Worm (Caenorhabditis elegans): ENCODE measurements around the gene mpst-2.
"Not testable (repeated sequence)": the region's sequence is repeated elsewhere in the genome, so short reads cannot be mapped to it uniquely, and the experiment has no call there.

mpst-2 gene

DNA sequence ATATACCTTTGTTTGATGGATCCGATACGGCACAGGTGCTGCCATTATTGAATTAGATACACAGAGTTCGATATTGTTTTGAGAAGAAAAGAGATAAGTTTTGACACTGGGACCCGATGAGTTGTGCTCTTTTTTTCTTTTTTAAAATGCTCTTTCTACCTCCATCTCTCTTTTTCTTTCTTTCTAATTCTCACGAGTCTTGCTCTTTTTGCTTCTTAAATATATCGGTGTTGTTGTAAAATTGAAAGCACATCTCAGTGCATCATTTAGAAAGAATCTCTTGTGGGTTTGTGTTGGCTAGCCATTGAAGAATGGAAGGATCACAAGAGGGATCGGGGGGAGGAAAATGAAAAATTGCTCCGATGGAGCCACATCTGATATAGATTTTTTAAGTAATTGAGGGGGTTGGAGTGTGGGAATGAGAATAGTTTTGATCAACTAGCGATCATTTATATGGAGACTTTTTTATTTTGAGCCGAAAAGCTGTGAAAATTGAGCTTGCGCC lies 16.1 kb upstream of the mpst-2 start, which contains the start of gene H12D21.9:
H12D21.9 (minus strand) TSS at position 148 of the 505 bp plus-strand sequence.
- no peak for TF ChIP-seq klf-2 (GFP tag; conservative IDR thresholded peaks at IDR 0.05)
- no peak for TF ChIP-seq ztf-23 (GFP tag; IDR thresholded peaks at IDR 0.05)
- TF ChIP-seq ref-1 (GFP tag; conservative IDR thresholded peaks at IDR 0.05) = no peak
- no peak for TF ChIP-seq ztf-29 (GFP tag; IDR thresholded peaks at IDR 0.05)
- TF ChIP-seq tab-1 (GFP tag; IDR thresholded peaks at IDR 0.05) = no peak
- no peak for TF ChIP-seq T22C8.4 (GFP tag; IDR thresholded peaks at IDR 0.05)
- no peak for TF ChIP-seq cog-1 (tag; optimal IDR thresholded peaks at IDR 0.05)

DNA sequence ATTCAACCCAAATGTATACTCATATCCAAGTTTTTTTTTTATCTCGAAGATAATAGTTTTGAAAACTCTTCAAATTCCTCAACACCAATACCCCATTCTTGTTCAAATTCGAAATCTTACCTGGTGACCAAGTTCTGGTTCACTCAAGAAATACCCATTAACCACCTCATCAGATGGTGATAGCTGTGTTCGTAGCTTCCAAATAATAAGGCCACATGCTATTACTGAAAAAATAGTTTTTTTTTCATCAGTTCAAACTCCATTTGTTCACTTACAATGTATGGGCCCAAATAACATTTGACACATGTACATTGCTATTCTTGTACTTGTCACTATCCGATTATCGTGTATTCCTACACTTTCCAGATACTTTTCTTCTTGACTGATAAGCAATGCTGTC lies 14.2 kb upstream of the mpst-2 start:
- TF ChIP-seq T22C8.4 (GFP tag; IDR thresholded peaks at IDR 0.05) (no peak), tab-1 (GFP tag; IDR thresholded peaks at IDR 0.05) (no peak), med-1 (GFP tag; optimal IDR thresholded peaks at IDR 0.05; ENCODE audit: insufficient read depth) (no peak), cog-1 (tag; optimal IDR thresholded peaks at IDR 0.05) (no peak), flt-1 (GFP tag; IDR thresholded peaks at IDR 0.05) (no peak), ref-1 (GFP tag; conservative IDR thresholded peaks at IDR 0.05) (no peak), ztf-29 (GFP tag; IDR thresholded peaks at IDR 0.05) (no peak), ztf-23 (GFP tag; IDR thresholded peaks at IDR 0.05) (no peak), klf-2 (GFP tag; conservative IDR thresholded peaks at IDR 0.05) (no peak)

- no peak for TF ChIP-seq cog-1 (tag; optimal IDR thresholded peaks at IDR 0.05)
- TF ChIP-seq T22C8.4 (GFP tag; IDR thresholded peaks at IDR 0.05) = no peak
- no peak for TF ChIP-seq tab-1 (GFP tag; IDR thresholded peaks at IDR 0.05)
- TF ChIP-seq ztf-29 (GFP tag; IDR thresholded peaks at IDR 0.05) = no peak
- TF ChIP-seq ref-1 (GFP tag; conservative IDR thresholded peaks at IDR 0.05) = no peak
- TF ChIP-seq klf-2 (GFP tag; conservative IDR thresholded peaks at IDR 0.05) = no peak
- no peak for TF ChIP-seq ztf-23 (GFP tag; IDR thresholded peaks at IDR 0.05)
Observed at ce11 chrV:14900905-14901304, 7.7 kb upstream of the mpst-2 start.

DNA sequence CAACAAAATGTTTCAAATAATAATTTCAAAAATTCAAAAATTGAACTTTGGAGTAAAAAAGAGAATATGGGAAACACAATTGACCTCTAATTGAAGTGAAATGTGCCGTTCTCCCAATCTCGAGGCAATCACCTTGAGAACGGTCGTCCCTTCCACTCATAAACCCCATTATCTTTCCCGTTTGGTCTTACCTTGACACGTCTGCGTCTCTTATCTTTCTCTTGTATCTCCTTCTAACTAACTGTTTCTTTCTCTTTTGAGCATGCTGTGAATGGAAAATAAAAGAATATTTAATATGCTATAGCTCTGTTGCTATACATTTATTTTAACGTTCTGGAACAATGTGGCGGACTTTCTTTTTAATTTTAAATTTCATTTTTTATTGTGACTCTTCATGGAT lies 6.3 kb upstream of the mpst-2 start, which contains the start of gene H12D21.10:
H12D21.10 (plus strand) TSS at position 260 of the 400 bp plus-strand sequence.
- TF ChIP-seq ztf-29 (GFP tag; IDR thresholded peaks at IDR 0.05) (no peak), cog-1 (tag; optimal IDR thresholded peaks at IDR 0.05) (no peak), klf-2 (GFP tag; conservative IDR thresholded peaks at IDR 0.05) (no peak), ref-1 (GFP tag; conservative IDR thresholded peaks at IDR 0.05) (no peak), flt-1 (GFP tag; IDR thresholded peaks at IDR 0.05) (no peak), ztf-23 (GFP tag; IDR thresholded peaks at IDR 0.05) (no peak)

DNA sequence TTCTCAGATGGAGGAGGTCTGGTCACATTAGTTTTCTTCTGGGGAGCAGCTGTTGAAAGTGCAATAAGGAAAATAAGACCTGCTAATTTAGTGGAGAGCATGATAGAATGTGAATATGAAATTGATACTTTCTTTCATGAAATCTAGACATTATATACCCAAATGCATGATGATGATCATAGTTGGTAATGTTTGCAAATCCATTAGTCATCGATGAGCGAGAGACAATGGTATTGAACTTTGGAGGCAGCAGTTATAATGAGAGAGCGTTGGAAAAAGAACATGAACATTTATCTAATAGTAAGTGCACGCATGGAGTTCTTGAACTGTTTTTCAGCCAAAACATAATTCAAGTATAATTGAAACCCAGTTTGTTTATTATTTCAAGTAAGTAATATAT lies 4.5 kb upstream of the mpst-2 start, which contains the start of gene H12D21.6:
H12D21.6 (minus strand) TSS at position 101 of the 400 bp plus-strand sequence.
- TF ChIP-seq tab-1 (GFP tag; IDR thresholded peaks at IDR 0.05) (no peak), cog-1 (tag; optimal IDR thresholded peaks at IDR 0.05) (no peak), ref-1 (GFP tag; conservative IDR thresholded peaks at IDR 0.05) (no peak), med-1 (GFP tag; optimal IDR thresholded peaks at IDR 0.05; ENCODE audit: insufficient read depth) (no peak), T22C8.4 (GFP tag; IDR thresholded peaks at IDR 0.05) (no peak), flt-1 (GFP tag; IDR thresholded peaks at IDR 0.05) (no peak), ztf-29 (GFP tag; IDR thresholded peaks at IDR 0.05) (no peak), ztf-23 (GFP tag; IDR thresholded peaks at IDR 0.05) (no peak), klf-2 (GFP tag; conservative IDR thresholded peaks at IDR 0.05) (no peak)

DNA sequence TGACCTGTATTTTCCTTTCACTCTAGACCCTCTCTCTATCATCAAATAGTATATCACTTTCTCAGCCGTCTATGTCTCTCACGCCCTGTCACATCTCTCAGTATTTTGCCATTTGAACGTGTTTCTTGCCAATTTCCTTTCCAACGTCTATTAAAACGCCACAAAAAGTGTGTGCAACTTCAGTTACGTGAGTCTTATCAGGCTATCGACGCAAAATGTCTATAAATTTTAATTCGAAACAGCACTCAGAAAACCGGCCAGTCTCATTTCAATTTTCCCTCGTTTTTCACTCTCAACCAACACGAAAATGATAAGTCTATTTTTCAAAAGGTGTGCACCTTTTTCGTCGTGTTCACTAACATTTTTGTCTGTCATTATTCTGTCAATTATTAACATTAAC lies 2.3 kb upstream of the mpst-2 start, which contains the start of gene mpst-3:
mpst-3 (plus strand) TSS at position 91 of the 400 bp plus-strand sequence.
- TF ChIP-seq klf-2 (GFP tag; conservative IDR thresholded peaks at IDR 0.05) (no peak), tab-1 (GFP tag; IDR thresholded peaks at IDR 0.05) (no peak), flt-1 (GFP tag; IDR thresholded peaks at IDR 0.05) (no peak), T22C8.4 (GFP tag; IDR thresholded peaks at IDR 0.05) (no peak), med-1 (GFP tag; optimal IDR thresholded peaks at IDR 0.05; ENCODE audit: insufficient read depth) (no peak), ztf-23 (GFP tag; IDR thresholded peaks at IDR 0.05) (no peak), cog-1 (tag; optimal IDR thresholded peaks at IDR 0.05) (no peak), ref-1 (GFP tag; conservative IDR thresholded peaks at IDR 0.05) (no peak)

ce11 chrV:14890782-14891181 lies 2.5 kb downstream of the mpst-2 start, which contains the start of gene nspa-2:
Gene nspa-2 (plus strand): TSS chrV:14891082.
- TF ChIP-seq ztf-23 (GFP tag; IDR thresholded peaks at IDR 0.05); T22C8.4 (GFP tag; IDR thresholded peaks at IDR 0.05); cog-1 (tag; optimal IDR thresholded peaks at IDR 0.05): not testable (repeated sequence)

DNA sequence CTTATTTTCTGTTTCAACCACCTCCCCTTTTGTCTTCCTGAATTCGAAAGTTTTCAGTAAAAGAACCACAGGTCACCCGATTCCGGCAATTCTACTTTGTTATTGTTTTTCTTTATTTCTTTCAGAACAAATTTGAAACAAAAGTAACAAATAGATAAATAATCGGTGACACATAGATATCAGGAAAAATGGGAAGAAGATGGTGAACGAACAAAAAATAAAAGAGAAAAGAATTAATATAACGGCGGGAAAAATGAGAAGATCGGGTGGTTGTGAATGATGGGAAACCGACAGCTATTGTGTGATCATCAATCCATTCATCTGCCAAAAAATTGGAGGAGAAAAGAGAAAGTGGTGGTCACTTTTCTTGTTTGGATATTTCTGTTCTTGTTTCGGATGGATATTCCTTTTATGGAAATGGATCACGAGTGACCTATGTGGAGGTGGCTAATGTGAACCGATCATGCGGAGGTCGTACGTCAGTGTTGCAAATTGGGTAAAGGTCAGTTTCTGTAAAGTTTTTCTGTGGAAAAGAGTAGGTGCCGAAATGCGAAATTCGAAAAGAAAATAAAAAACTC lies 15.9 kb downstream of the mpst-2 start:
- no peak for TF ChIP-seq tab-1 (GFP tag; IDR thresholded peaks at IDR 0.05)
- no peak for TF ChIP-seq ztf-29 (GFP tag; IDR thresholded peaks at IDR 0.05)
- TF ChIP-seq flt-1 (GFP tag; IDR thresholded peaks at IDR 0.05) = no peak
- no peak for TF ChIP-seq cog-1 (tag; optimal IDR thresholded peaks at IDR 0.05)

DNA sequence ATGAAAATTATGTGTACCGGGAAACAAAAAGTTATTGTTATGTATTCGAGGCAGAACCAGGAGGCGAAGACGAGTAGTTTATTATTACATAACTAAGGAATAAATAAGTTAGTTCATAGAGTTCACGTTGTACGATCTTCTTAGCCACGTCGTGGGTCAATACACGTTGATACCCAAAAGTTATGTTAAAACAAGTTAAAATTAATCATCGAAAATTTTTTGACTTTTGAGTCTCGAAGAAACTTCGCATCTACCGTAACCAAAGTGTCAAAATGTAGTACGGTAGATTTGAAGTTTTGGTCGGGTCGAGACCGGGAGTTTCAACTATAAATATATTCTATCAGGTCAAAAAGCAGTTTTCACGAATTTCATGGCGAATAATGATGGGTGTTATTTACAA lies 16.5 kb downstream of the mpst-2 start, which contains the start of gene ZC412.10:
ZC412.10 (minus strand) TSS at position 101 of the 400 bp plus-strand sequence.
- TF ChIP-seq klf-2 (GFP tag; conservative IDR thresholded peaks at IDR 0.05); cog-1 (tag; optimal IDR thresholded peaks at IDR 0.05); ref-1 (GFP tag; conservative IDR thresholded peaks at IDR 0.05): not testable (repeated sequence)

ce11 chrV:14876257-14876656 lies 17.0 kb downstream of the mpst-2 start:
- TF ChIP-seq ref-1 (GFP tag; conservative IDR thresholded peaks at IDR 0.05) = peak; percentile 34; the same call in 1 of the 2 replicates
- peak; percentile 86 for TF ChIP-seq flt-1 (GFP tag; IDR thresholded peaks at IDR 0.05)
- TF ChIP-seq ztf-23 (GFP tag; IDR thresholded peaks at IDR 0.05) = peak; percentile 77
- TF ChIP-seq T22C8.4 (GFP tag; IDR thresholded peaks at IDR 0.05) = peak; percentile 44; the same call in 1 of the 2 replicates
- peak; percentile 82 for TF ChIP-seq tab-1 (GFP tag; IDR thresholded peaks at IDR 0.05)
- TF ChIP-seq cog-1 (tag; optimal IDR thresholded peaks at IDR 0.05) = no peak
- TF ChIP-seq ztf-29 (GFP tag; IDR thresholded peaks at IDR 0.05) = peak; percentile 48; the same call in 1 of the 2 replicates
- no peak for TF ChIP-seq klf-2 (GFP tag; conservative IDR thresholded peaks at IDR 0.05)
- TF ChIP-seq med-1 (GFP tag; optimal IDR thresholded peaks at IDR 0.05; ENCODE audit: insufficient read depth) = peak; percentile 2
